Worm (Caenorhabditis elegans): ENCODE measurements around the gene col-84.

The col-84 gene

DNA sequence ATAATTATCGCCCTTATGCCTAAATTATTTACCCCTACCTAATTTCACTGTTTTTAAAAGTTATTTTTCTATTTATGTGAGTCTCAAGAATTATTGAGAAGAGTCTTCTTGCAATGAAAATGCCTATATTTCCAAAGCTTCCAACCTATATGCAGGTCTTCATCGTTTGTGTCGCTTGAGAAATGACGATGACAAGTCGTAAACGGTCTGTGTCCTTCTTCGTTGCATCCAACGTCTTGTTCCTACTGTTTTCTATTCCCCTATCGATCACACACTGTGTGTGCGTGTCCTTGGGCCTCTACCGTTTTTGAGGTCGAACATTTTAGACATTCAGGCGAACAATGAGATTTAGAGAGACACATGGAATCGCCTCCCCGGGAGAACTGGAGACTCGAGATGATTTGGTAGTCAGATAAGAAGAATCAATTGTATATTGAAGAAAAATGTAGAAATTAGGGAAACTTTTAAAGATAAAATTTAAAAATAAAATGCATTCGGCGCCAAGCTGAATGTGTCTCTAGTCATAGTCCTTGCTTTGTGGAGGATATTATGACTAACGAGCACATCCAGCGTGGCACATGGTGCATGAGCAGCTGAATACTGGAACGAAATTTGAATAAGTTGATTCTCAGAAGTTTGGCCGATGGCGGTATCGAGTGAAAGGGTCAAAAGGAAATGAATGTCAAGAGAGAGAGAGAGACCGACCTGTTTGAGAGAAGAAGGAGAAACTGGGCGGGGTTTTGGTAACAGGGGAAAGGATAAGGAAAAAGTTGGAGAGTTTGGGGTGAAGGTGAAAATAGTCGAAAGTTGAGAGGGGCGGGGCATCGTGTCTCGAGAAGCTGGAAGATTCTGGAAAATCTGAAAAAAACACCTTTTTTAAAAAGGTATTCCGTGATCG lies 12.4 kb downstream of the col-84 start (continued):
- TF ChIP-seq B0035.1 (tag; optimal IDR thresholded peaks at IDR 0.05) (no peak), madf-6 (GFP tag; IDR thresholded peaks at IDR 0.05) (peak; percentile 85), aptf-2 (GFP tag; conservative IDR thresholded peaks at IDR 0.05) (0 out of 2 replicates have a peak, but pooled peaks have one; percentile 19), rpc-1 (optimal IDR thresholded peaks at IDR 0.05) (no peak), rpc-1 (tag; optimal IDR thresholded peaks at IDR 0.05) (peak; percentile 8), F22D6.2 (tag; optimal IDR thresholded peaks at IDR 0.05) (no peak), lin-26 (GFP tag; IDR thresholded peaks at IDR 0.05) (peak; percentile 80), rcor-1 (GFP tag; IDR thresholded peaks at IDR 0.05) (peak; percentile 74), F33H1.4 (GFP tag; IDR thresholded peaks at IDR 0.05) (peak; percentile 48), sptf-2 (GFP tag; optimal IDR thresholded peaks at IDR 0.05) (no peak), madf-8 (GFP tag; conservative IDR thresholded peaks at IDR 0.05) (peak; percentile 42; the same call in 1 of the 2 replicates), ztf-26 (tag; optimal IDR thresholded peaks at IDR 0.05) (no peak), Y53F4B.3 (GFP tag; IDR thresholded peaks at IDR 0.05) (no peak), tlf-1 (GFP tag; optimal IDR thresholded peaks at IDR 0.05) (peak; percentile 74), madf-10 (tag; optimal IDR thresholded peaks at IDR 0.05) (no peak), somi-1 (GFP tag; optimal IDR thresholded peaks at IDR 0.05) (no peak), dpff-1 (tag; optimal IDR thresholded peaks at IDR 0.05) (peak; percentile 55), xnd-1 (tag; optimal IDR thresholded peaks at IDR 0.05) (peak; percentile 44), ekl-4 (GFP tag; IDR thresholded peaks at IDR 0.05) (peak; percentile 67), hrde-1 (tag; optimal IDR thresholded peaks at IDR 0.05; ENCODE audit: borderline replicate concordance) (peak; percentile 97), attf-6 (GFP tag; IDR thresholded peaks at IDR 0.05) (peak; percentile 61; the same call in 1 of the 2 replicates), zim-3 (tag; optimal IDR thresholded peaks at IDR 0.05) (no peak), ztf-22 (GFP tag; optimal IDR thresholded peaks at IDR 0.05) (no peak), attf-5 (GFP tag; optimal IDR thresholded peaks at IDR 0.05) (peak; percentile 39), nfya-1 (tag; optimal IDR thresholded peaks at IDR 0.05; ENCODE audit: borderline replicate concordance, insufficient read depth) (no peak), nhr-90 (tag; optimal IDR thresholded peaks at IDR 0.05) (peak; percentile 23), hlh-12 (tag; optimal IDR thresholded peaks at IDR 0.05) (peak; percentile 19), Y95B8A.8 (GFP tag; IDR thresholded peaks at IDR 0.05) (peak; percentile 93), ztf-6 (GFP tag; IDR thresholded peaks at IDR 0.05) (no peak), B0336.3 (GFP tag; IDR thresholded peaks at IDR 0.05) (peak; percentile 90), ets-4 (GFP tag; optimal IDR thresholded peaks at IDR 0.05) (no peak), fkh-3 (tag; optimal IDR thresholded peaks at IDR 0.05) (peak; percentile 74), bed-2 (GFP tag; IDR thresholded peaks at IDR 0.05) (no peak), Y79H2A.3 (GFP tag; conservative IDR thresholded peaks at IDR 0.05) (peak; percentile 88), attf-3 (GFP tag; conservative IDR thresholded peaks at IDR 0.05) (no peak), snpc-3.4 (tag; optimal IDR thresholded peaks at IDR 0.05) (peak; percentile 79), ceh-100 (GFP tag; IDR thresholded peaks at IDR 0.05) (peak; percentile 70), ceh-27 (GFP tag; optimal IDR thresholded peaks at IDR 0.05) (no peak), tbp1 (GFP tag; optimal IDR thresholded peaks at IDR 0.05) (peak; percentile 50), ztf-18 (tag; optimal IDR thresholded peaks at IDR 0.05) (no peak), lin-54 (GFP tag; optimal IDR thresholded peaks at IDR 0.05) (peak; percentile 50), F57C9.4 (tag; optimal IDR thresholded peaks at IDR 0.05) (no peak), D2030.7 (GFP tag; IDR thresholded peaks at IDR 0.05) (peak; percentile 62), nhr-27 (tag; optimal IDR thresholded peaks at IDR 0.05) (peak; percentile 65), athp-1 (tag; optimal IDR thresholded peaks at IDR 0.05) (peak; percentile 86), him-1 (tag; optimal IDR thresholded peaks at IDR 0.05) (peak; percentile 68), atf-7 (tag; optimal IDR thresholded peaks at IDR 0.05) (peak; percentile 35)
